Worm (Caenorhabditis elegans) whole organism, L1 larva: ENCODE data around the gene Y38F1A.4.

Experiments used
- C16A3.4 ChIP-seq: fragments of 150-350 bp; optimal IDR thresholded peaks from 2 replicates; lab custom pipeline; 2014; ENCODE audit warnings: missing biosample characterization, missing genetic modification characterization
- Y116A8C.19 ChIP-seq: sonication (generic microtip); optimal IDR thresholded peaks from 2 replicates; lab custom pipeline; 2016; ENCODE audit warnings: missing compliant biosample characterization, missing genetic modification characterization, borderline replicate concordance
- aly-2 ChIP-seq: fragments of 150-350 bp; optimal IDR thresholded peaks from 2 replicates; lab custom pipeline; 2014; ENCODE audit warnings: missing biosample characterization, missing genetic modification characterization
- blmp-1 ChIP-seq: fragments of 150-350 bp; optimal IDR thresholded peaks from 2 replicates; lab custom pipeline; 2014; ENCODE audit warnings: missing biosample characterization, missing genetic modification characterization
- ceh-88 ChIP-seq: fragments of 200-800 bp; sonication (Bioruptor generic); IDR thresholded peaks from 2 replicates; pipeline ENCODE4 v1.3.6; 2022; ENCODE audit warnings: missing genetic modification characterization, missing compliant biosample characterization
- ceh-90 ChIP-seq: sonication (generic microtip); optimal IDR thresholded peaks from 2 replicates; lab custom pipeline; 2016; ENCODE audit warnings: missing genetic modification characterization, missing compliant biosample characterization
- dpl-1 ChIP-seq, 3 experiments: fragments of 150-350 bp in 2 of 3; sonication (generic microtip) in 1 of 3; optimal IDR thresholded peaks; 2 replicates each; lab custom pipeline; 2014 to 2017; ENCODE audit warnings: missing biosample characterization in 3 of 3, missing genetic modification characterization in 3 of 3, missing genetic modification reagents in 3 of 3
- efl-1 ChIP-seq, 4 experiments: fragments of 150-350 bp; optimal IDR thresholded peaks in 3 of 4; peaks in 1 of 4; 1 replicate in 1 of 4; 2 replicates in 3 of 4; lab custom pipeline; 2014; ENCODE audit warnings: missing biosample characterization in 2 of 4, missing genetic modification characterization in 2 of 4, missing genetic modification reagents in 2 of 4
- efl-3 ChIP-seq: fragments of 200-800 bp; sonication (Bioruptor generic); optimal IDR thresholded peaks from 2 replicates; lab custom pipeline; 2018; ENCODE audit warnings: mild to moderate bottlenecking, missing genetic modification characterization, missing compliant biosample characterization
- elt-2 ChIP-seq: sonication (generic microtip); optimal IDR thresholded peaks from 2 replicates; lab custom pipeline; 2016; ENCODE audit warnings: missing genetic modification characterization, mild to moderate bottlenecking, inconsistent platforms, missing compliant biosample characterization, missing genetic modification reagents
- elt-3 ChIP-seq, 6 experiments: fragments of 150-350 bp in 1 of 6; sonication (generic microtip); optimal IDR thresholded peaks; 2 replicates each; lab custom pipeline; 2017 to 2018; ENCODE audit warnings: missing biosample characterization in 6 of 6, missing genetic modification characterization in 6 of 6, inconsistent platforms in 1 of 6
- ets-5 ChIP-seq: fragments of 200-800 bp; sonication (Bioruptor generic); IDR thresholded peaks from 2 replicates; pipeline ENCODE4 v1.3.6; 2022; ENCODE audit warnings: missing genetic modification characterization, missing compliant biosample characterization
- fkh-4 ChIP-seq: sonication (generic microtip); optimal IDR thresholded peaks from 2 replicates; lab custom pipeline; 2016; ENCODE audit warnings: missing compliant biosample characterization, missing genetic modification characterization, borderline replicate concordance
- grh-1 ChIP-seq: fragments of 200-800 bp; sonication (Bioruptor generic); IDR thresholded peaks from 2 replicates; pipeline ENCODE4 v1.3.6; 2022; ENCODE audit warnings: missing genetic modification reagents, missing genetic modification characterization, missing compliant biosample characterization
- hlh-17 ChIP-seq: fragments of 200-800 bp; sonication (Bioruptor generic); optimal IDR thresholded peaks from 2 replicates; lab custom pipeline; 2018; ENCODE audit warnings: missing genetic modification characterization, mild to moderate bottlenecking, missing compliant biosample characterization, moderate library complexity, borderline replicate concordance
- hpl-2 ChIP-seq: fragments of 150-350 bp; optimal IDR thresholded peaks from 2 replicates; lab custom pipeline; 2014; ENCODE audit warnings: missing biosample characterization, missing genetic modification reagents, missing genetic modification characterization
- isw-1 ChIP-seq: fragments of 200-800 bp; sonication (Bioruptor generic); IDR thresholded peaks from 2 replicates; pipeline ENCODE4 v1.3.6; 2022; ENCODE audit warnings: missing genetic modification characterization, missing compliant biosample characterization
- jun-1 ChIP-seq: fragments of 150-350 bp; optimal IDR thresholded peaks from 2 replicates; lab custom pipeline; 2014; ENCODE audit warnings: missing biosample characterization, missing genetic modification reagents, missing genetic modification characterization
- lin-13 ChIP-seq: fragments of 150-350 bp; optimal IDR thresholded peaks from 2 replicates; lab custom pipeline; 2014; ENCODE audit warnings: missing biosample characterization, missing genetic modification reagents, missing genetic modification characterization
- lin-14 ChIP-seq: fragments of 200-800 bp; sonication (Bioruptor generic); optimal IDR thresholded peaks from 2 replicates; lab custom pipeline; 2018; ENCODE audit warnings: mild to moderate bottlenecking, missing genetic modification characterization, moderate library complexity, missing compliant biosample characterization
- lin-35 ChIP-seq, 2 experiments: fragments of 150-350 bp; optimal IDR thresholded peaks; 2 replicates each; lab custom pipeline; 2014; ENCODE audit warnings: missing biosample characterization in 2 of 2, missing genetic modification characterization in 2 of 2, missing genetic modification reagents in 2 of 2
- lir-3 ChIP-seq: sonication (generic microtip); optimal IDR thresholded peaks from 2 replicates; lab custom pipeline; 2016; ENCODE audit warnings: mild to moderate bottlenecking, missing genetic modification characterization, moderate library complexity, missing compliant biosample characterization; ENCODE audit not compliant: poor library complexity
- lsy-2 ChIP-seq, 2 experiments: fragments of 150-350 bp; optimal IDR thresholded peaks; 2 replicates each; lab custom pipeline; 2014; ENCODE audit warnings: missing biosample characterization in 2 of 2, missing genetic modification characterization in 2 of 2
- mab-9 ChIP-seq: fragments of 200-800 bp; sonication (Bioruptor generic); IDR thresholded peaks from 2 replicates; pipeline ENCODE4 v1.3.6; 2022; ENCODE audit warnings: missing genetic modification reagents, missing genetic modification characterization, missing compliant biosample characterization
- mdl-1 ChIP-seq, 2 experiments: fragments of 150-350 bp; optimal IDR thresholded peaks; 2 replicates each; lab custom pipeline; 2014 to 2017; ENCODE audit warnings: missing biosample characterization in 2 of 2, missing genetic modification characterization in 2 of 2, inconsistent platforms in 1 of 2
- mef-2 ChIP-seq: fragments of 150-350 bp; optimal IDR thresholded peaks from 2 replicates; lab custom pipeline; 2014; ENCODE audit warnings: missing biosample characterization, missing genetic modification characterization
- mep-1 ChIP-seq: fragments of 150-350 bp; optimal IDR thresholded peaks from 2 replicates; lab custom pipeline; 2014; ENCODE audit warnings: missing biosample characterization, missing genetic modification characterization
- nhr-20 ChIP-seq: sonication (generic microtip); optimal IDR thresholded peaks from 2 replicates; lab custom pipeline; 2016; ENCODE audit warnings: mild to moderate bottlenecking, missing genetic modification characterization, missing compliant biosample characterization
- nhr-28 ChIP-seq: fragments of 150-350 bp; optimal IDR thresholded peaks from 2 replicates; lab custom pipeline; 2014; ENCODE audit warnings: missing biosample characterization, missing genetic modification characterization
- nhr-71 ChIP-seq: sonication (generic microtip); optimal IDR thresholded peaks from 2 replicates; lab custom pipeline; 2016; ENCODE audit warnings: mild to moderate bottlenecking, missing genetic modification characterization, moderate library complexity, missing compliant biosample characterization
- nhr-76 ChIP-seq: sonication (generic microtip); optimal IDR thresholded peaks from 2 replicates; lab custom pipeline; 2017; ENCODE audit warnings: missing biosample characterization, missing genetic modification characterization
- nhr-77 ChIP-seq: fragments of 150-350 bp; optimal IDR thresholded peaks from 2 replicates; lab custom pipeline; 2014; ENCODE audit warnings: missing biosample characterization, missing genetic modification characterization
- nhr-85 ChIP-seq: sonication (generic microtip); peaks from one replicate; lab custom pipeline; 2016; ENCODE audit warnings: missing genetic modification characterization, inconsistent platforms, missing compliant biosample characterization
- pax-3 ChIP-seq: fragments of 200-800 bp; sonication (Bioruptor generic); optimal IDR thresholded peaks from 2 replicates; lab custom pipeline; 2018; ENCODE audit warnings: mild to moderate bottlenecking, missing genetic modification characterization, moderate library complexity, missing compliant biosample characterization
- rnt-1 ChIP-seq: sonication (generic microtip); optimal IDR thresholded peaks from 2 replicates; lab custom pipeline; 2016; ENCODE audit warnings: mild to moderate bottlenecking, missing genetic modification characterization, moderate library complexity, missing compliant biosample characterization
- skn-1 ChIP-seq: fragments of 150-350 bp; optimal IDR thresholded peaks from 2 replicates; lab custom pipeline; 2014; ENCODE audit warnings: missing biosample characterization, missing genetic modification characterization
- snpc-4 ChIP-seq: fragments of 150-350 bp; optimal IDR thresholded peaks from 2 replicates; lab custom pipeline; 2014; ENCODE audit warnings: missing biosample characterization, missing genetic modification characterization
- snu-23 ChIP-seq: sonication (generic microtip); optimal IDR thresholded peaks from 2 replicates; lab custom pipeline; 2016; ENCODE audit warnings: missing genetic modification characterization, missing compliant biosample characterization
- sptf-1 ChIP-seq: fragments of 150-350 bp; optimal IDR thresholded peaks from 2 replicates; lab custom pipeline; 2014; ENCODE audit warnings: missing biosample characterization, missing genetic modification characterization
- sup-37 ChIP-seq: fragments of 200-800 bp; sonication (Bioruptor generic); optimal IDR thresholded peaks from 2 replicates; lab custom pipeline; 2018; ENCODE audit warnings: mild to moderate bottlenecking, missing genetic modification characterization, missing compliant biosample characterization
- tbx-2 ChIP-seq: sonication (generic microtip); optimal IDR thresholded peaks from 2 replicates; lab custom pipeline; 2016; ENCODE audit warnings: missing genetic modification characterization, missing compliant biosample characterization
- unc-30 ChIP-seq: sonication (generic microtip); optimal IDR thresholded peaks from 2 replicates; lab custom pipeline; 2017; ENCODE audit warnings: missing biosample characterization, missing genetic modification characterization
- unc-62 ChIP-seq: fragments of 150-350 bp; optimal IDR thresholded peaks from 2 replicates; lab custom pipeline; 2014; ENCODE audit warnings: missing biosample characterization, missing genetic modification reagents, missing genetic modification characterization
- zag-1 ChIP-seq: fragments of 150-350 bp; optimal IDR thresholded peaks from 2 replicates; lab custom pipeline; 2014; ENCODE audit warnings: missing biosample characterization, missing genetic modification characterization
- ztf-11 ChIP-seq, 2 experiments: sonication (generic microtip); optimal IDR thresholded peaks; 2 replicates each; lab custom pipeline; 2016 to 2017; ENCODE audit warnings: missing genetic modification characterization in 2 of 2, missing biosample characterization in 1 of 2, missing compliant biosample characterization in 1 of 2

The Y38F1A.4 gene

DNA sequence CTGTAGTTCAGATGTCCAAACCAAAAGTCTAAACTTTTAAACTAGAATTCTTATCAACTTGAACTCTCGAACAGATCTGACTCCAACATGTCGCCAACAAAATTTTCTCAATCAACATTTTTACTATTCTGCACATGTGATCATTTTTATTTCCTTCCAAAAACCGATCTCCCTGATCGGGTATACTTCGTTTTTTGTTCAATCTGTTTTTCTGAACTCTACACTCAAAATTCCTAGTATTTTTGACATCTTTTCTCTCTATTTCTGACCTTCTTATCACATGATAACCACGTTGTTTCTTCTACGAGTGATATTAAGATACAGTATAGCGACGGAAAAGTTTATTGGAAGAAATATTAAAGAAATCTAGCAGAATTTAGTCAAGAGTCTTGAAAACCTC is 36.8 kb upstream of the Y38F1A.4 start (continued):
- TF ChIP-seq isw-1 (GFP tag; lab: Robert Waterston, UW), result no peak
- peak; percentile 29 for TF ChIP-seq nhr-85 (tag; lab: Kevin White, UChicago)
- TF ChIP-seq sup-37 (GFP tag; lab: Kevin White, UChicago), result no peak
- no peak for TF ChIP-seq ztf-11 (tag; optimal IDR thresholded peaks at IDR 0.05; lab: Kevin White, UChicago)
- TF ChIP-seq efl-3 (GFP tag; lab: Kevin White, UChicago), result no peak
- peak; percentile 62 for TF ChIP-seq blmp-1 (tag; lab: Kevin White, UChicago)
- no peak for TF ChIP-seq aly-2
- TF ChIP-seq mdl-1 (tag; optimal IDR thresholded peaks at IDR 0.05; lab: Kevin White, UChicago), result no peak
- no peak for TF ChIP-seq unc-30 (tag; lab: Kevin White, UChicago)
- peak in 1 of 2 experiments; percentile 67 for TF ChIP-seq lsy-2 (tag; optimal IDR thresholded peaks at IDR 0.05; lab: Kevin White, UChicago)
- TF ChIP-seq lir-3, result peak; percentile 4
- no peak for TF ChIP-seq Y116A8C.19 (tag; lab: Kevin White, UChicago)
- no peak for TF ChIP-seq skn-1 (tag; lab: Kevin White, UChicago)
- peak; percentile 1 for TF ChIP-seq hpl-2 (GFP tag; lab: Kevin White, UChicago)
- no peak for TF ChIP-seq nhr-76
- TF ChIP-seq tbx-2, result peak; percentile 14
- TF ChIP-seq, all 84 proteins: peak for 17

- TF ChIP-seq unc-30 (tag; lab: Kevin White, UChicago) (no peak), efl-1 (optimal IDR thresholded peaks at IDR 0.05; lab: Kevin White, UChicago) (no peak), efl-1 (GFP tag; optimal IDR thresholded peaks at IDR 0.05 in 1 of 2; lab: Kevin White, UChicago) (peak in 1 of 2 experiments; percentile 74), unc-62 (GFP tag; lab: Kevin White, UChicago) (no peak), nhr-28 (tag; lab: Kevin White, UChicago) (no peak), mep-1 (tag; lab: Kevin White, UChicago) (no peak), isw-1 (GFP tag; lab: Robert Waterston, UW) (no peak), Y116A8C.19 (tag; lab: Kevin White, UChicago) (no peak), sptf-1 (tag; lab: Kevin White, UChicago) (no peak)
- TF ChIP-seq, all 84 proteins: peak for 1
These were observed 35.3 kb upstream of the Y38F1A.4 start for ce11 chrII:13004872-13005252.

ce11 chrII:13004160-13004871 is 34.8 kb upstream of the Y38F1A.4 start:
- no peak for TF ChIP-seq ceh-88
- TF ChIP-seq lin-13, result peak; percentile 1
- TF ChIP-seq mep-1 (tag; lab: Kevin White, UChicago), result no peak
- no peak for TF ChIP-seq pax-3
- TF ChIP-seq snpc-4 (tag; lab: Kevin White, UChicago), result no peak
- no peak for TF ChIP-seq Y116A8C.19 (tag; lab: Kevin White, UChicago)
- no peak for TF ChIP-seq rnt-1 (tag; lab: Kevin White, UChicago)
- TF ChIP-seq snu-23 (GFP tag; lab: Kevin White, UChicago), result peak; percentile 17
- peak; percentile 88 for TF ChIP-seq blmp-1 (tag; lab: Kevin White, UChicago)
- TF ChIP-seq C16A3.4 (tag; lab: Kevin White, UChicago), result peak; percentile 47
- peak in 1 of 2 experiments; percentile 1 for TF ChIP-seq lin-35 (GFP tag; optimal IDR thresholded peaks at IDR 0.05; lab: Kevin White, UChicago)
- TF ChIP-seq unc-62 (GFP tag; lab: Kevin White, UChicago), result no peak
- TF ChIP-seq elt-2 (tag; lab: Kevin White, UChicago), result peak; percentile 42
- TF ChIP-seq nhr-71 (tag; lab: Kevin White, UChicago), result peak; percentile 37
- TF ChIP-seq hlh-17, result no peak
- no peak for TF ChIP-seq ets-5 (GFP tag; lab: Robert Waterston, UW)
- no peak for TF ChIP-seq zag-1
- no peak for TF ChIP-seq grh-1
- peak; percentile 63 for TF ChIP-seq lin-14 (GFP tag; lab: Kevin White, UChicago)
- no peak for TF ChIP-seq fkh-4 (tag; lab: Kevin White, UChicago)
- TF ChIP-seq jun-1 (tag; lab: Kevin White, UChicago), result no peak
- no peak for TF ChIP-seq mef-2
- TF ChIP-seq lsy-2 (tag; optimal IDR thresholded peaks at IDR 0.05; lab: Kevin White, UChicago), result peak in 1 of 2 experiments; percentile 53
- TF ChIP-seq dpl-1 (GFP tag; optimal IDR thresholded peaks at IDR 0.05; lab: Kevin White, UChicago), result peak in 1 of 3 experiments; percentile 2
- TF ChIP-seq ceh-90, result no peak
- TF ChIP-seq nhr-77 (tag; lab: Kevin White, UChicago), result no peak
- TF ChIP-seq tbx-2, result no peak
- peak; percentile 28 for TF ChIP-seq nhr-20 (tag; lab: Kevin White, UChicago)
- TF ChIP-seq isw-1 (GFP tag; lab: Robert Waterston, UW), result no peak
- TF ChIP-seq mab-9, result no peak
- TF ChIP-seq efl-3 (GFP tag; lab: Kevin White, UChicago), result no peak
- TF ChIP-seq elt-3 (tag; optimal IDR thresholded peaks at IDR 0.05; lab: Kevin White, UChicago), result peak in 5 of 6 experiments; percentile 23 to 79 (median 42)
